Worm (Caenorhabditis elegans): ENCODE data around the gene fbxc-25.
"Not testable (repeated sequence)": the region's sequence is repeated elsewhere in the genome, so short reads cannot be mapped to it uniquely, and the experiment has no call there.

Gene fbxc-25

DNA sequence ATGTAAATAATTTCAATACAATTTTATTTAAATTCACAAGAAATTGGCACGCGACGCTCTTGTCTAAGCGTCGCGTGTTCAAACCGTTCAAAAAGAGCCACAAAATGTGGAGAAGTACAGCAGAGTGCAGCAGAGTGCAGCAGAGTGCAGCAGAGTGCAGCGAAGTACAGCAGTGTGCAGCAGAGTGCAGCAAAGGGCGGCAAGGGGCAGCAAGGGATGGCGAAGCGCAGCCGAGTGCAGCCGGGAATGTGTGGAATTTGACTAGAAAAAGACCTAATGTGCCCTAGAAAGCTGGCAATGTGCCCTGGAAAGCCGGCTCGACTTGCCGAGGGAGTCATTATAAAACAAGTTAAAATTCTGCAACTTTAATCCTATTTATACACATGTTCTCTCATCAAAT is 16.8 kb downstream of the fbxc-25 start, which contains the start of gene K09F6.6:
Gene K09F6.6, minus strand, starts transcription at position 43 of the 400 bp plus-strand sequence.
- TF ChIP-seq nhr-10 (tag; optimal IDR thresholded peaks at IDR 0.05) (no peak), peb-1 (tag; optimal IDR thresholded peaks at IDR 0.05) (no peak), zag-1 (tag; optimal IDR thresholded peaks at IDR 0.05) (no peak), unc-55 (GFP tag; optimal IDR thresholded peaks at IDR 0.05) (no peak), ceh-82 (tag; optimal IDR thresholded peaks at IDR 0.05) (no peak), C34F6.9 (tag; optimal IDR thresholded peaks at IDR 0.05) (no peak), ceh-16 (tag; optimal IDR thresholded peaks at IDR 0.05) (no peak), nhr-129 (tag; optimal IDR thresholded peaks at IDR 0.05) (no peak)

DNA sequence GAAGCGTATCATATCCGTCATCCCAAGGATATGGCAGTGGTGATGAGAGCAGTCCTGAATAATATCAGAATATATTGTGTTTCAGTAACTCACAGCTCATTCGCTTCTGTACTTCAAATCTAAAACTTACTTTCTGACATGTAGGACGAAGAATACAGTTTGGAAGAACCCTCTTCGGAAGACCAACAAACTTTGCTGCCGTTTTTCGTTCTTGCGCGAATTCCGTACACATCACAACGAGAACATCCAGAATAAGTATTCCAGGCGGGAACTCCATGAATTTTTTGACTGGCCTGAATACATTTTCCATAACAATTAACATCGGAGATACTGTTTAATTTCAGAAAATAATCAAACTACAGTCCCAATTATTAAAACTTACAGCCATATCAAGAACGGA is 18.6 kb downstream of the fbxc-25 start, which contains the start of gene K09F6.15:
Gene K09F6.15, minus strand, starts transcription at position 101 of the 400 bp plus-strand sequence.
- no peak for TF ChIP-seq alr-1 (tag; optimal IDR thresholded peaks at IDR 0.05)
- TF ChIP-seq Y55F3AM.14 (GFP tag; optimal IDR thresholded peaks at IDR 0.05), result no peak
- no peak for TF ChIP-seq nhr-21 (tag; optimal IDR thresholded peaks at IDR 0.05)
- no peak for TF ChIP-seq ama-1 (optimal IDR thresholded peaks at IDR 0.05)
- no peak for TF ChIP-seq ceh-16 (tag; optimal IDR thresholded peaks at IDR 0.05)
- TF ChIP-seq F13H6.1 (tag; optimal IDR thresholded peaks at IDR 0.05), result no peak

DNA sequence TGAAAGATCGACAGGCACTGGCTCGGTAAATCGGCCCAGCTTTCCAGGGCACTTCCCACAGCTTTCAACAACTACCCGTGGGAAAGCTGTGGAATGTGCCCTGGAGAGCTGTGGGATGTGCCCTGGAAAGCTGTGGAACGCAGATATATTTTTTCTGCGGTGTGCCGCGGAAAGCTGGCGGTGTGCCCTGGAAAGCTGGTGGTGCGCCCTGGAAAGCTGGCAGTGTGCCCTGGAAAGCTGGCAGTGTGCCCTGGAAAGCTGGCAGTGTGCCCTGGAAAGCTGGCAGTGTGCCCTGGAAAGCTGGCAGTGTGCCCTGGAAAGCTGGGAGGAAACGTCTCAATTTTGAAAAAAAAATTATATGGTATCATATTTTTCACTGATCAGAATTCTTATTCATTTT is 22.3 kb downstream of the fbxc-25 start:
- no peak for TF ChIP-seq egl-27 (tag; optimal IDR thresholded peaks at IDR 0.05)
- TF ChIP-seq peb-1 (tag; optimal IDR thresholded peaks at IDR 0.05), result no peak
- no peak for TF ChIP-seq unc-39 (tag; optimal IDR thresholded peaks at IDR 0.05)
- no peak for TF ChIP-seq ceh-82 (tag; optimal IDR thresholded peaks at IDR 0.05)
- no peak for TF ChIP-seq ZK546.5 (tag; optimal IDR thresholded peaks at IDR 0.05)

DNA sequence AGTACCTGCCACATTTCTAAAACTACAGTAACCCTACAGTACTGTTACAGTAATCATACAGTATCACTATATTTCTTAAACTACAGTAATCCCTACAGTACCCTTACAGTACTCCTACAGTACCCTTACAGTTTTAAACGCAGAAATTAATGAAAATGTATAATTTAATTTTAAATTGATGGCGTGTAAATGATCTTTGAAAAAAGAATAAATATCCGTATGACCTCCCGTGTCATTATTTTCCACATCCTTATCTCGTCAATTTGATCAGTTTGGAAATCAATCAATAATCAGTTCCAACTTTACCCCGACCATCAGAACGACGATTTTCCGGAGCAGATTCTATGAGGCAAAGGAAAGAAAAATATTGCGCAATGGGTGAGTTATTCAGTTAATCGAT is 41.2 kb downstream of the fbxc-25 start, which contains the start of gene K09F6.3:
Gene K09F6.3, plus strand, starts transcription at position 301 of the 400 bp plus-strand sequence.
- TF ChIP-seq egl-27, nhr-12, lsy-2 (tag; optimal IDR thresholded peaks at IDR 0.05): not testable (repeated sequence)

DNA sequence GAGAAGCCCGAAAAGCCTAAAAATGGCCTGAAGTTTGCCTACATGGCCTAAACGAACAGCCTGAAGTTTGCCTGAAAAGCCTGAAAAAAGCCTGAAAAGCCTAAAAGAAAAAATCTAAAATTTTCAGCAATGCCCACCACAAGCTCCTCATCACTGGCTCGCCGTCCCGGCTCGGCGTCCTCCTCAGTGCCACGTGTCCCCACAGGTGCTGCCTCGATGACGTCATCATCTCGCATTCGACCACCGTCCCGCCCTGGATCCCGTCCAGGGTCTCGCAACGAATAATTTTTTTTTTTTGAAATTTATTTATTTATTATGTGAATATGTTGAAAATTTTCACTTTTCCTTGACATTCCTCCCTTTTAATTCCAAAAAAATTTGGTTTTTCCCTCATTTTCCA is 42.4 kb downstream of the fbxc-25 start:
- TF ChIP-seq nhr-129 (tag; optimal IDR thresholded peaks at IDR 0.05) (no peak), sma-9 (GFP tag; optimal IDR thresholded peaks at IDR 0.05) (no peak), sma-9 (tag; optimal IDR thresholded peaks at IDR 0.05) (no peak), ZK546.5 (tag; optimal IDR thresholded peaks at IDR 0.05) (no peak), R02D3.7 (tag; optimal IDR thresholded peaks at IDR 0.05) (no peak), alr-1 (tag; optimal IDR thresholded peaks at IDR 0.05) (no peak), egl-27 (tag; optimal IDR thresholded peaks at IDR 0.05) (no peak), nhr-11 (tag; optimal IDR thresholded peaks at IDR 0.05) (no peak), lin-39 (tag; optimal IDR thresholded peaks at IDR 0.05) (no peak), elt-1 (tag; optimal IDR thresholded peaks at IDR 0.05) (no peak), ztf-11 (tag; optimal IDR thresholded peaks at IDR 0.05) (no peak), ztf-1 (GFP tag; conservative IDR thresholded peaks at IDR 0.05) (no peak), ceh-16 (tag; optimal IDR thresholded peaks at IDR 0.05) (no peak), gmeb-1 (tag; optimal IDR thresholded peaks at IDR 0.05) (no peak), elt-3 (tag; optimal IDR thresholded peaks at IDR 0.05) (no peak), nhr-12 (tag; optimal IDR thresholded peaks at IDR 0.05) (no peak), F13H6.1 (tag; optimal IDR thresholded peaks at IDR 0.05) (no peak), nhr-6 (tag; optimal IDR thresholded peaks at IDR 0.05) (no peak), mab-5 (tag; optimal IDR thresholded peaks at IDR 0.05) (no peak), fos-1 (tag; optimal IDR thresholded peaks at IDR 0.05) (no peak), peb-1 (tag; optimal IDR thresholded peaks at IDR 0.05) (no peak)

DNA sequence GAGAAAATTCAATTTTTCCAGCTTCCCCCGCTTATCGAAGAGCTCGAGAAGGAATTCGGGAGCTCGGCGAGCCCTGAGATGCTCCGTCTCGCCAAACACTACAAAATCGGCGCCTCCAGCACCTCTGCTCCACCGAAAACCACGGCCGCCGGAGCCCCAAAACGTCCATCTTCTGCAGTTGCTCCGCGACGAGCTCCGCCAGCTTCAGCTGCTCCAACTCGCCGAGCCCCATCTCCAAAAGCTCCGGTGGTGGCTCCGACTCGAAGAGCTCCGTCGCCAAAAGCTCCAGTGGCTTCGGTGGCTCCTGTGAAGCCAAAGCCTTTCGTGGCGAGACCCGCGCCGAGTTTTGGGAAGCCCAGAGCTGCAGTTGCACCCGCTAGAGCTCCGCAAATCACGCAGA is 44.4 kb downstream of the fbxc-25 start:
- TF ChIP-seq unc-39 (tag; optimal IDR thresholded peaks at IDR 0.05), result no peak
- no peak for TF ChIP-seq egl-27 (tag; optimal IDR thresholded peaks at IDR 0.05)
- TF ChIP-seq ama-1 (optimal IDR thresholded peaks at IDR 0.05), result no peak
- TF ChIP-seq blmp-1 (tag; optimal IDR thresholded peaks at IDR 0.05; ENCODE audit: insufficient read depth), result no peak
- TF ChIP-seq C34F6.9 (tag; optimal IDR thresholded peaks at IDR 0.05), result no peak
- TF ChIP-seq mab-5 (tag; optimal IDR thresholded peaks at IDR 0.05), result no peak
- no peak for TF ChIP-seq gmeb-1 (tag; optimal IDR thresholded peaks at IDR 0.05)
- no peak for TF ChIP-seq elt-3 (tag; optimal IDR thresholded peaks at IDR 0.05)
- TF ChIP-seq ceh-82 (tag; optimal IDR thresholded peaks at IDR 0.05), result no peak
- TF ChIP-seq lin-39 (tag; optimal IDR thresholded peaks at IDR 0.05), result no peak
- TF ChIP-seq mbf-1 (tag; optimal IDR thresholded peaks at IDR 0.05), result no peak
- TF ChIP-seq nhr-10 (tag; optimal IDR thresholded peaks at IDR 0.05), result no peak
- no peak for TF ChIP-seq crh-2 (tag; optimal IDR thresholded peaks at IDR 0.05)
- no peak for TF ChIP-seq ZK546.5 (tag; optimal IDR thresholded peaks at IDR 0.05)
- TF ChIP-seq nhr-25 (tag; optimal IDR thresholded peaks at IDR 0.05), result no peak
